Worm (Caenorhabditis elegans): ENCODE data around the gene rsks-1.

DNA sequence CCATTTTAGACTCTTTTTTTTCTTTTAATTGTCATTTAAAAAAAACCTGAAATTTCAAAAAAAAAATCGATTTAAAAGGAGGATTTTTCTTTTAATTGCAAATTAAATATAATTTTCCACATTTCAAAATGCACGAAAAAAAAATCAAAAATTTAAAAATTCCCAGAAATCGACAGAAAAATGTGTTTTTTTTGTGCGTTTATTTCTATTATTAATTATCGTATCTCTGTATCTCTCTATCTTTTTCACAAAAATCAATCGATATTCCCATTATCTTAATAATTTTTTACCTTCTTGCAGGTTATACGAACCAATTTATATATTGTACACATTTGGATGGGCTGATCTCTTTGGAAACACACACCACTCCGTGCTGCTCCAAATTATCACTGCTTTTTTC lies at the start of gene rsks-1:
- TF ChIP-seq blmp-1 (tag; optimal IDR thresholded peaks at IDR 0.05) (no peak), M03D4.4 (tag; optimal IDR thresholded peaks at IDR 0.05) (no peak), nhr-28 (tag; optimal IDR thresholded peaks at IDR 0.05) (no peak), elt-3 (tag; optimal IDR thresholded peaks at IDR 0.05) (no peak), ztf-11 (tag; optimal IDR thresholded peaks at IDR 0.05) (no peak), lin-13 (tag; optimal IDR thresholded peaks at IDR 0.05) (no peak), hlh-1 (tag; optimal IDR thresholded peaks at IDR 0.05) (no peak), snpc-4 (tag; optimal IDR thresholded peaks at IDR 0.05) (no peak), nhr-76 (tag; optimal IDR thresholded peaks at IDR 0.05) (no peak)

Measured in whole organism, mixed stage, embryonic.